Worm (Caenorhabditis elegans) whole organism, L1 larva: Measurements from ENCODE around the gene subs-4.

Source experiments
- C16A3.4 ChIP-seq: fragments of 150-350 bp; optimal IDR thresholded peaks from 2 replicates; lab custom pipeline; 2014; ENCODE audit warnings: missing biosample characterization, missing genetic modification characterization
- F16B12.6 ChIP-seq: fragments of 150-350 bp; optimal IDR thresholded peaks from 2 replicates; lab custom pipeline; 2014; ENCODE audit warnings: missing biosample characterization, missing genetic modification characterization
- alr-1 ChIP-seq: fragments of 200-800 bp; sonication (Bioruptor generic); optimal IDR thresholded peaks from 2 replicates; lab custom pipeline; 2018; ENCODE audit warnings: borderline replicate concordance, mild to moderate bottlenecking, missing genetic modification characterization, missing compliant biosample characterization
- blmp-1 ChIP-seq: fragments of 150-350 bp; optimal IDR thresholded peaks from 2 replicates; lab custom pipeline; 2014; ENCODE audit warnings: missing biosample characterization, missing genetic modification characterization
- dpl-1 ChIP-seq, 3 experiments: fragments of 150-350 bp in 2 of 3; sonication (generic microtip) in 1 of 3; optimal IDR thresholded peaks; 2 replicates each; lab custom pipeline; 2014 to 2017; ENCODE audit warnings: missing biosample characterization in 3 of 3, missing genetic modification characterization in 3 of 3, missing genetic modification reagents in 3 of 3
- dsc-1 ChIP-seq: sonication (generic microtip); optimal IDR thresholded peaks from 2 replicates; lab custom pipeline; 2016; ENCODE audit warnings: mild to moderate bottlenecking, missing genetic modification characterization, missing compliant biosample characterization
- efl-1 ChIP-seq, 4 experiments: fragments of 150-350 bp; optimal IDR thresholded peaks in 3 of 4; peaks in 1 of 4; 1 replicate in 1 of 4; 2 replicates in 3 of 4; lab custom pipeline; 2014; ENCODE audit warnings: missing biosample characterization in 2 of 4, missing genetic modification characterization in 2 of 4, missing genetic modification reagents in 2 of 4
- egl-13 ChIP-seq: sonication (generic microtip); optimal IDR thresholded peaks from 2 replicates; lab custom pipeline; 2016; ENCODE audit warnings: missing genotype, missing genetic modification reagents, missing genetic modification characterization, missing compliant biosample characterization
- egl-27 ChIP-seq, 2 experiments: fragments of 150-350 bp in 1 of 2; sonication (generic microtip); optimal IDR thresholded peaks; 3 replicates each; lab custom pipeline; 2017 to 2018; ENCODE audit warnings: missing biosample characterization in 2 of 2, missing genetic modification characterization in 2 of 2, missing genetic modification reagents in 2 of 2
- fkh-8 ChIP-seq: sonication (generic microtip); optimal IDR thresholded peaks from 2 replicates; lab custom pipeline; 2016; ENCODE audit warnings: mild to moderate bottlenecking, missing genetic modification characterization, missing compliant biosample characterization
- hlh-4 ChIP-seq: sonication (generic microtip); optimal IDR thresholded peaks from 2 replicates; lab custom pipeline; 2016; ENCODE audit warnings: mild to moderate bottlenecking, missing genetic modification characterization, missing compliant biosample characterization
- hpl-2 ChIP-seq: fragments of 150-350 bp; optimal IDR thresholded peaks from 2 replicates; lab custom pipeline; 2014; ENCODE audit warnings: missing biosample characterization, missing genetic modification reagents, missing genetic modification characterization
- irx-1 ChIP-seq: sonication (generic microtip); optimal IDR thresholded peaks from 2 replicates; lab custom pipeline; 2016; ENCODE audit warnings: missing genetic modification characterization, missing compliant biosample characterization
- lin-14 ChIP-seq: fragments of 200-800 bp; sonication (Bioruptor generic); optimal IDR thresholded peaks from 2 replicates; lab custom pipeline; 2018; ENCODE audit warnings: mild to moderate bottlenecking, missing genetic modification characterization, moderate library complexity, missing compliant biosample characterization
- lin-15B ChIP-seq: fragments of 150-350 bp; sonication (generic microtip); optimal IDR thresholded peaks from 3 replicates; lab custom pipeline; 2014; ENCODE audit warnings: missing biosample characterization, missing genetic modification characterization
- lin-35 ChIP-seq, 2 experiments: fragments of 150-350 bp; optimal IDR thresholded peaks; 2 replicates each; lab custom pipeline; 2014; ENCODE audit warnings: missing biosample characterization in 2 of 2, missing genetic modification characterization in 2 of 2, missing genetic modification reagents in 2 of 2
- lsy-2 ChIP-seq, 2 experiments: fragments of 150-350 bp; optimal IDR thresholded peaks; 2 replicates each; lab custom pipeline; 2014; ENCODE audit warnings: missing biosample characterization in 2 of 2, missing genetic modification characterization in 2 of 2
- nhr-12 ChIP-seq: sonication (generic microtip); optimal IDR thresholded peaks from 2 replicates; lab custom pipeline; 2017; ENCODE audit warnings: missing biosample characterization, missing genetic modification characterization
- nhr-19 ChIP-seq: fragments of 200-800 bp; sonication (Bioruptor generic); conservative IDR thresholded peaks from 2 replicates; pipeline ENCODE4 v1.3.6; 2022; ENCODE audit warnings: missing genetic modification characterization, missing compliant biosample characterization
- nhr-20 ChIP-seq: sonication (generic microtip); optimal IDR thresholded peaks from 2 replicates; lab custom pipeline; 2016; ENCODE audit warnings: mild to moderate bottlenecking, missing genetic modification characterization, missing compliant biosample characterization
- nhr-47 ChIP-seq: sonication (generic microtip); optimal IDR thresholded peaks from 2 replicates; lab custom pipeline; 2016; ENCODE audit warnings: mild to moderate bottlenecking, missing genetic modification characterization, moderate library complexity, missing compliant biosample characterization
- nhr-71 ChIP-seq: sonication (generic microtip); optimal IDR thresholded peaks from 2 replicates; lab custom pipeline; 2016; ENCODE audit warnings: mild to moderate bottlenecking, missing genetic modification characterization, moderate library complexity, missing compliant biosample characterization
- nhr-77 ChIP-seq: fragments of 150-350 bp; optimal IDR thresholded peaks from 2 replicates; lab custom pipeline; 2014; ENCODE audit warnings: missing biosample characterization, missing genetic modification characterization
- nhr-85 ChIP-seq: sonication (generic microtip); peaks from one replicate; lab custom pipeline; 2016; ENCODE audit warnings: missing genetic modification characterization, inconsistent platforms, missing compliant biosample characterization
- nhr-90 ChIP-seq: sonication (generic microtip); optimal IDR thresholded peaks from 2 replicates; lab custom pipeline; 2016; ENCODE audit warnings: mild to moderate bottlenecking, missing genetic modification characterization, missing compliant biosample characterization; ENCODE audit not compliant: poor library complexity
- pag-3 ChIP-seq: sonication (generic microtip); optimal IDR thresholded peaks from 2 replicates; lab custom pipeline; 2017; ENCODE audit warnings: missing genetic modification characterization, mild to moderate bottlenecking, missing compliant biosample characterization, antibody characterized with exemption, borderline replicate concordance; ENCODE audit not compliant: insufficient read depth
- rnt-1 ChIP-seq: sonication (generic microtip); optimal IDR thresholded peaks from 2 replicates; lab custom pipeline; 2016; ENCODE audit warnings: mild to moderate bottlenecking, missing genetic modification characterization, moderate library complexity, missing compliant biosample characterization
- skn-1 ChIP-seq: fragments of 150-350 bp; optimal IDR thresholded peaks from 2 replicates; lab custom pipeline; 2014; ENCODE audit warnings: missing biosample characterization, missing genetic modification characterization
- snpc-4 ChIP-seq: fragments of 150-350 bp; optimal IDR thresholded peaks from 2 replicates; lab custom pipeline; 2014; ENCODE audit warnings: missing biosample characterization, missing genetic modification characterization
- snu-23 ChIP-seq: sonication (generic microtip); optimal IDR thresholded peaks from 2 replicates; lab custom pipeline; 2016; ENCODE audit warnings: missing genetic modification characterization, missing compliant biosample characterization
- sox-4 ChIP-seq: sonication (generic microtip); optimal IDR thresholded peaks from 2 replicates; lab custom pipeline; 2016; ENCODE audit warnings: missing genetic modification characterization, missing compliant biosample characterization
- sptf-1 ChIP-seq: fragments of 150-350 bp; optimal IDR thresholded peaks from 2 replicates; lab custom pipeline; 2014; ENCODE audit warnings: missing biosample characterization, missing genetic modification characterization
- tbx-2 ChIP-seq: sonication (generic microtip); optimal IDR thresholded peaks from 2 replicates; lab custom pipeline; 2016; ENCODE audit warnings: missing genetic modification characterization, missing compliant biosample characterization
- unc-30 ChIP-seq: sonication (generic microtip); optimal IDR thresholded peaks from 2 replicates; lab custom pipeline; 2017; ENCODE audit warnings: missing biosample characterization, missing genetic modification characterization
- unc-98 ChIP-seq: fragments of 200-800 bp; sonication (Bioruptor generic); IDR thresholded peaks from 2 replicates; pipeline ENCODE4 v1.3.6; 2022; ENCODE audit warnings: missing genetic modification characterization, missing compliant biosample characterization
- vab-15 ChIP-seq: sonication (generic microtip); optimal IDR thresholded peaks from 2 replicates; lab custom pipeline; 2017; ENCODE audit warnings: missing genotype, mild to moderate bottlenecking, missing genetic modification characterization, missing compliant biosample characterization
- xbp-1 ChIP-seq: sonication (generic microtip); optimal IDR thresholded peaks from 2 replicates; lab custom pipeline; 2016; ENCODE audit warnings: missing genetic modification characterization, missing compliant biosample characterization
- ztf-11 ChIP-seq, 2 experiments: sonication (generic microtip); optimal IDR thresholded peaks; 2 replicates each; lab custom pipeline; 2016 to 2017; ENCODE audit warnings: missing genetic modification characterization in 2 of 2, missing biosample characterization in 1 of 2, missing compliant biosample characterization in 1 of 2

Gene subs-4

ce11 chrIII:11352840-11353239 is 29.2 kb upstream of the subs-4 start (continued):
- no peak for TF ChIP-seq hlh-4
- TF ChIP-seq nhr-12 (tag; lab: Kevin White, UChicago): no peak
- TF ChIP-seq egl-13 (tag; lab: Kevin White, UChicago): no peak
- TF ChIP-seq nhr-85 (tag; lab: Kevin White, UChicago): no peak
- peak; percentile 23 for TF ChIP-seq lin-14
- TF ChIP-seq sptf-1 (tag; lab: Kevin White, UChicago): no peak
- TF ChIP-seq ztf-11 (tag; optimal IDR thresholded peaks at IDR 0.05; lab: Kevin White, UChicago): no peak
- TF ChIP-seq C16A3.4 (tag; lab: Kevin White, UChicago): peak; percentile 41

- TF ChIP-seq nhr-47 (peak; percentile 34), egl-27 (tag; optimal IDR thresholded peaks at IDR 0.05; lab: Kevin White, UChicago) (no peak), lin-15B (no peak), nhr-20 (tag; lab: Kevin White, UChicago) (peak; percentile 26), unc-30 (tag; lab: Kevin White, UChicago) (no peak), dsc-1 (tag; lab: Kevin White, UChicago) (peak; percentile 19), sox-4 (tag; lab: Kevin White, UChicago) (no peak), unc-98 (no peak), blmp-1 (tag; lab: Kevin White, UChicago) (no peak), tbx-2 (peak; percentile 4), lin-14 (peak; percentile 65), xbp-1 (peak; percentile 18), skn-1 (peak; percentile 19), lsy-2 (tag; optimal IDR thresholded peaks at IDR 0.05; lab: Kevin White, UChicago) (peak in 1 of 2 experiments; percentile 20), dpl-1 (GFP tag; optimal IDR thresholded peaks at IDR 0.05; lab: Kevin White, UChicago) (peak in 1 of 3 experiments; percentile 33), C16A3.4 (tag; lab: Kevin White, UChicago) (peak; percentile 17), efl-1 (optimal IDR thresholded peaks at IDR 0.05; lab: Kevin White, UChicago) (peak in 1 of 2 experiments; percentile 35), efl-1 (GFP tag; optimal IDR thresholded peaks at IDR 0.05 in 1 of 2; lab: Kevin White, UChicago) (peak in 1 of 2 experiments; percentile 83), nhr-71 (peak; percentile 47), rnt-1 (tag; lab: Kevin White, UChicago) (peak; percentile 83), hpl-2 (GFP tag; lab: Kevin White, UChicago) (peak; percentile 11), fkh-8 (tag; lab: Kevin White, UChicago) (peak; percentile 20), nhr-90 (tag; lab: Kevin White, UChicago) (peak; percentile 30), irx-1 (tag; lab: Kevin White, UChicago) (peak; percentile 16), snu-23 (GFP tag; lab: Kevin White, UChicago) (peak; percentile 28), nhr-19 (peak; percentile 22; the same call in 1 of the 2 replicates), lin-35 (GFP tag; optimal IDR thresholded peaks at IDR 0.05; lab: Kevin White, UChicago) (peak in 1 of 2 experiments; percentile 44), nhr-77 (tag; lab: Kevin White, UChicago) (no peak), snpc-4 (tag; lab: Kevin White, UChicago) (no peak)
Observed at ce11 chrIII:11353499-11353898, 28.5 kb upstream of the subs-4 start.

DNA sequence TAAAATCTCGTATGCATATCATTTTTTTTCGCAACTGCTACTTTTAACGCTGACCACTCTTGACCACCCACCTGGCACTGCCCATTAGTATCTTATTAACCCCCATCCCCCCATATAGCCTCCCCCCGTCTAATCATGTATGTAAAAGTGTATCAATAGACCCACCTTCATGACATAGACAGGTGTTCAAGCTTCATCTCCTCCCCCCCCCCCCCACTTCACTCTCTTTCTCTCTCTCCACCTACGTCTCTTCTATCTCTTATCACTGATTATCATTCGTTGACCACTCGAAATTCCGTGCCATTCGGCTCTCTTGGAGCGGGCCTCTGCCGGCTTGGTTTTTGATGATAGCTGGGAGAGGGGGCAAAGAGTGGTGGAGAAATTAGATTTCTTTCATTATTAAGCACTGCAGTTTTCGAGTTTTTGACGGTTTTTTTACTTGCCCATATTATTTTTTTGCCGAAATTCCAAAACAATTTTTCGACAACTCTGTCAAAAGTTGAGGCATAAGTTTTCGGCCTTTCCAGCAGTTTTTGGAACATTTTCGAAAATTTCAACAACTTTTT is 26.2 kb upstream of the subs-4 start:
- TF ChIP-seq alr-1 (tag; lab: Kevin White, UChicago) (no peak), rnt-1 (tag; lab: Kevin White, UChicago) (peak; percentile 36), pag-3 (tag; lab: Kevin White, UChicago) (peak; percentile 52), lin-14 (peak; percentile 53), nhr-20 (tag; lab: Kevin White, UChicago) (no peak), vab-15 (tag; lab: Kevin White, UChicago) (no peak), efl-1 (optimal IDR thresholded peaks at IDR 0.05; lab: Kevin White, UChicago) (no peak), efl-1 (GFP tag; optimal IDR thresholded peaks at IDR 0.05 in 1 of 2; lab: Kevin White, UChicago) (peak in 1 of 2 experiments; percentile 92), F16B12.6 (tag; lab: Kevin White, UChicago) (no peak)
